Worm (Caenorhabditis elegans): Measurements from ENCODE around the gene T04H1.5.

DNA sequence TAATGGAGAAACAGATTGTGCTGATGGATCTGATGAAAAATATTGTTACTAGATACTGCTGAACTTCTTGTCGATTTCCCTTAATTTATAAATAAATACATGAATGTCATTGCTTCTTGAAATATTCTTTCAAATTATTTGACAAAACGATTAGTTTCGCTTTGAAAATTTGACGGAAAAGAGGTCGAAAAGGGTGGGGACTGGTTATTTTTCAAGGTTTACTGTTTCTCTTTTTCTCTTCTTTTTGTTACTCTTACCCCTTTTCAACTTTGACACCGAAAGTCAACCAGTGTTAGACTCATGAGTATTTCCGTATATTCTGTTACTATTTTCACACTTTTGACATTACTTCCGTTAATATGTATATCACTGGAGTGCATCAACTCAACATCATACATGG, 4.2 kb downstream of the T04H1.5 start, which contains the start of gene T04H1.12:
- no peak for TF ChIP-seq snpc-4 (tag; optimal IDR thresholded peaks at IDR 0.05)
- TF ChIP-seq nhr-12 (tag; optimal IDR thresholded peaks at IDR 0.05) = no peak
- TF ChIP-seq ceh-16 (tag; optimal IDR thresholded peaks at IDR 0.05) = no peak
- no peak for TF ChIP-seq unc-62 (GFP tag; optimal IDR thresholded peaks at IDR 0.05)
- TF ChIP-seq elt-3 (tag; optimal IDR thresholded peaks at IDR 0.05) = no peak
- TF ChIP-seq nhr-76 (tag; optimal IDR thresholded peaks at IDR 0.05) = no peak
- no peak for TF ChIP-seq nhr-11 (tag; optimal IDR thresholded peaks at IDR 0.05)
- no peak for TF ChIP-seq pha-4 (tag; optimal IDR thresholded peaks at IDR 0.05)
- TF ChIP-seq tbx-2 (tag; optimal IDR thresholded peaks at IDR 0.05) = no peak
- TF ChIP-seq elt-1 (tag; optimal IDR thresholded peaks at IDR 0.05) = no peak
